Worm (Caenorhabditis elegans): Measurements from ENCODE around the gene F53C3.4.

DNA sequence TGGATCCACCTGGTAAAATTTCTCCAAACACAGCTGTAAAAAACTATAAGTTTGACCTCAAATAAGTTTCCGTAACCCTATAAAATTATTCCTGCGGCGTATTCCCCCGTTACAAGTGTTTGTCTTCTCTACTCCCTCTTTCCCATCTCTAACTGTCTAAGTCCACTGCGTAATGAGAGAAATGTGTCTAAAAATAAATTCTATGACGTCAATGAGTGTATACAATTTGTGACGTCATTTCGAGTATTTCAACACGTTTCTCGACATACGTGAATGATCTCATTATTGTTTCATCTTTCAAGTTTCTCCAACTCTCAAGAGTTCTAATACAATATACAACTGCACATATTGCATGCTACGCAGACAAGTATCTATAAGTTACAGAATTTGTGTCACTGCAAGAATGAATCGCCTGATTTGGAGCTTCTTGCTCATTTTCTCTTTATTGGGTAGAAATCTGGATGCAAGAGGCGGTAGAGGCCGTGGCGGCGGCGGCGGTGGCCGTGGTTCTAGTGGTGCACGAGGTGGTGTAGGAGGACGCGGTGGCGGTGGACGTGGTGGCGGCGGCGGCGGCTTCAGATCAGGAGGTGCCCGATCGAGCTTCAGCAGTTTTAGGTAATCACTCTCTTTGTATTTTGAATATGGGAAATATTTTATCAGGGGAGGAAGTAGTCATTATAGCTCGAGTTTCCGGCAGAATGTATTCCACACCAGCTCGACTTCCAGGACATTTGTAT lies 3.3 kb upstream of the F53C3.4 start, which contains the start of gene F53C3.6:
- no peak for TF ChIP-seq ama-1 (optimal IDR thresholded peaks at IDR 0.05)
- TF ChIP-seq sea-1 (GFP tag; conservative IDR thresholded peaks at IDR 0.05), result no peak
- no peak for TF ChIP-seq hmbx-1 (tag; optimal IDR thresholded peaks at IDR 0.05)
- no peak for TF ChIP-seq hmg-4 (GFP tag; optimal IDR thresholded peaks at IDR 0.05)

Data from whole organism, early embryonic.